Worm (Caenorhabditis elegans) whole organism, L2 larva: Measurements from ENCODE around the gene pas-2.

Experiments
- F13H6.1 ChIP-seq: sonication (generic microtip); optimal IDR thresholded peaks from 2 replicates; lab custom pipeline; 2016; ENCODE audit warnings: missing genetic modification characterization, missing compliant biosample characterization
- R02D3.7 ChIP-seq: fragments of 150-350 bp; optimal IDR thresholded peaks from 2 replicates; lab custom pipeline; 2014; ENCODE audit warnings: missing biosample characterization, missing genetic modification characterization
- ZK546.5 ChIP-seq: sonication (generic microtip); optimal IDR thresholded peaks from 2 replicates; lab custom pipeline; 2017; ENCODE audit warnings: missing biosample characterization, missing genetic modification characterization
- ama-1 ChIP-seq: fragments of 150-350 bp; optimal IDR thresholded peaks from 2 replicates; lab custom pipeline; 2018; ENCODE audit warnings: inconsistent platforms
- ceh-82 ChIP-seq: fragments of 150-350 bp; optimal IDR thresholded peaks from 2 replicates; lab custom pipeline; 2014; ENCODE audit warnings: missing biosample characterization, missing genetic modification characterization
- egl-27 ChIP-seq: sonication (generic microtip); optimal IDR thresholded peaks from 3 replicates; lab custom pipeline; 2017; ENCODE audit warnings: missing biosample characterization, missing genetic modification reagents, missing genetic modification characterization
- gmeb-1 ChIP-seq: fragments of 150-350 bp; optimal IDR thresholded peaks from 2 replicates; lab custom pipeline; 2014; ENCODE audit warnings: missing biosample characterization, missing genetic modification characterization
- lin-13 ChIP-seq: fragments of 150-350 bp; optimal IDR thresholded peaks from 2 replicates; lab custom pipeline; 2014; ENCODE audit warnings: missing biosample characterization, missing genetic modification reagents, missing genetic modification characterization
- nhr-6 ChIP-seq: fragments of 150-350 bp; optimal IDR thresholded peaks from 2 replicates; lab custom pipeline; 2014; ENCODE audit warnings: missing biosample characterization, missing genetic modification characterization
- nhr-77 ChIP-seq: fragments of 150-350 bp; optimal IDR thresholded peaks from 2 replicates; lab custom pipeline; 2014; ENCODE audit warnings: missing biosample characterization, missing genetic modification characterization
- peb-1 ChIP-seq: fragments of 150-350 bp; optimal IDR thresholded peaks from 2 replicates; lab custom pipeline; 2014; ENCODE audit warnings: missing biosample characterization, missing genetic modification characterization
- skn-1 ChIP-seq: sonication (generic microtip); optimal IDR thresholded peaks from 2 replicates; lab custom pipeline; 2017; ENCODE audit warnings: missing biosample characterization, missing genetic modification characterization
- unc-55 ChIP-seq: fragments of 150-350 bp; sonication (generic microtip); optimal IDR thresholded peaks from 3 replicates; lab custom pipeline; 2014; ENCODE audit warnings: missing biosample characterization, missing genetic modification reagents, missing genetic modification characterization
- unc-62 ChIP-seq: fragments of 150-350 bp; optimal IDR thresholded peaks from 2 replicates; lab custom pipeline; 2014; ENCODE audit warnings: missing biosample characterization, missing genetic modification reagents, missing genetic modification characterization

DNA sequence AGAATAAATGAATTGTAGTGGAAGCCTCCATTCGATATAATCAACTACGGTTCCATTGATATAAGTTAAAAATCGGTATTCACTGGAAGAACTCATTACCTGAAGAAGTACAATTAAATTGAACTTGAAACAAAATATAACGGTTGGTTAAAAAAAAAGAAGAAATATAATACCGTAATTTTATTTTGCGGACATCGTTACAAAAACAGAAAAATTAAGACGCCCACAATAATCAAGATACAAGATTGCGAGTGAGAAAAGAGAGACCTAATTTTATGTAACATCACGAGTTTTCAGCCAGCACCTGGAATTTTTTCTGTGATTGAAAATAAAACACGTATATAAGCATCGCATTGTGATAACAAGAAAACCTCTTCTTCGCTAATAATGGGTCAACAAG is 7.5 kb upstream of the pas-2 start, which contains the start of gene sre-6:
- TF ChIP-seq ceh-82 (tag; lab: Kevin White, UChicago) (no peak), ZK546.5 (tag; lab: Kevin White, UChicago) (no peak), peb-1 (tag; lab: Kevin White, UChicago) (no peak), egl-27 (tag; lab: Kevin White, UChicago) (no peak), ama-1 (lab: Kevin White, UChicago) (no peak), unc-55 (GFP tag; lab: Kevin White, UChicago) (no peak), gmeb-1 (tag; lab: Kevin White, UChicago) (no peak), nhr-77 (tag; lab: Kevin White, UChicago) (no peak), F13H6.1 (tag; lab: Kevin White, UChicago) (no peak), unc-62 (GFP tag; lab: Kevin White, UChicago) (no peak), nhr-6 (no peak), lin-13 (GFP tag; lab: Kevin White, UChicago) (no peak), R02D3.7 (tag; lab: Kevin White, UChicago) (no peak), skn-1 (no peak)
